Fruit fly (Drosophila melanogaster) whole organism, embryonic: ENCODE measurements around the gene CG15425.

ENCODE experiments used
- CG11504 ChIP-seq: fragments of 200-800 bp; sonication (Bioruptor generic); optimal IDR thresholded peaks from 3 replicates; lab custom pipeline; 2019; ENCODE audit warnings: missing biosample characterization, mild to moderate bottlenecking, missing genetic modification characterization, moderate library complexity
- CG1529 ChIP-seq: fragments of 200-800 bp; sonication (Bioruptor generic); optimal IDR thresholded peaks from 3 replicates; lab custom pipeline; 2018; ENCODE audit warnings: missing biosample characterization, missing genetic modification characterization
- GATAe ChIP-seq: fragments of 200-800 bp; sonication (Bioruptor generic); conservative IDR thresholded peaks from 2 replicates; pipeline ENCODE4 v1.3.6; 2022; ENCODE audit warnings: missing biosample characterization, missing genetic modification characterization
- ap ChIP-seq: fragments of 200-800 bp; sonication (Bioruptor generic); IDR thresholded peaks from 2 replicates; pipeline ENCODE4 v1.3.6; 2022; ENCODE audit warnings: missing biosample characterization, missing genetic modification characterization
- ash1 ChIP-seq: fragments of 200-800 bp; sonication (Bioruptor generic); optimal IDR thresholded peaks from 2 replicates; lab custom pipeline; 2018; ENCODE audit warnings: missing biosample characterization, mild to moderate bottlenecking, missing genetic modification characterization
- ham ChIP-seq: fragments of 200-800 bp; sonication (Bioruptor generic); IDR thresholded peaks from 2 replicates; pipeline ENCODE4 v1.3.6; 2022; ENCODE audit warnings: missing biosample characterization, missing genetic modification characterization
- pb ChIP-seq: fragments of 200-800 bp; sonication (Bioruptor generic); optimal IDR thresholded peaks from 3 replicates; lab custom pipeline; 2016; ENCODE audit warnings: missing biosample characterization, missing genetic modification characterization
- sima ChIP-seq: fragments of 200-800 bp; sonication (Bioruptor generic); optimal IDR thresholded peaks from 2 replicates; lab custom pipeline; 2016; ENCODE audit warnings: missing biosample characterization, missing genetic modification characterization

DNA sequence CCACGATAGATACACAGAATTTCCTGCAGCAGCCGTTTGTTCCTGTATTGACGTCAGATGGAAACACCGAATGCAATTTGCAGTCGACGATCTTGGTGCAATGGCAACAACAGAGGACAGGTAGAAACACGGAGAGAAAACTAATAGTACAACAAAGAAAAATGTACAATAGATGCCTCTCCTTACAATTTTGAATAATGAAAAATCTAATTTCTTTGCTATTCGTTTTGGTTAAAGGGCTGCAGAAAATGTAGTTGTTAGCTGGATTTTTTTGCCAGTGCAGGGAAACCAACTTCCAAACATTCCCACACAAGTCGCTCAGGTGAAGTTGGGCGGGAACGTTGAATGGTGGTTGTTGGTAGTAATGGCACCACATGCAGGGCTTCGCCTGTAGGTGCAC is 29.7 kb downstream of the CG15425 start:
- TF ChIP-seq GATAe (GFP tag; lab: Robert Waterston, UW) (no peak), CG1529 (GFP tag; lab: Kevin White, UChicago) (no peak), pb (GFP tag; lab: Kevin White, UChicago) (no peak), ash1 (no peak), ap (no peak), CG11504 (tag; lab: Kevin White, UChicago) (no peak), ham (GFP tag; lab: Robert Waterston, UW) (no peak), sima (GFP tag; lab: Kevin White, UChicago) (no peak)
